Worm (Caenorhabditis elegans) whole organism, late embryonic: Measurements from ENCODE around the gene set-13.

Experiments
- K02D7.2 ChIP-seq: sonication (generic microtip); optimal IDR thresholded peaks from 2 replicates; lab custom pipeline; 2017; ENCODE audit warnings: mild to moderate bottlenecking, missing genetic modification characterization, missing compliant biosample characterization
- ama-1 ChIP-seq: fragments of 150-350 bp; optimal IDR thresholded peaks from 2 replicates; lab custom pipeline; 2014
- elt-4 ChIP-seq: sonication (generic microtip); optimal IDR thresholded peaks from 2 replicates; lab custom pipeline; 2016; ENCODE audit warnings: missing genetic modification characterization, missing compliant biosample characterization
- fkh-10 ChIP-seq: fragments of 150-350 bp; optimal IDR thresholded peaks from 2 replicates; lab custom pipeline; 2014; ENCODE audit warnings: missing biosample characterization, missing genetic modification reagents, missing genetic modification characterization
- fkh-6 ChIP-seq: sonication (generic microtip); optimal IDR thresholded peaks from 2 replicates; lab custom pipeline; 2016; ENCODE audit warnings: missing genetic modification characterization, missing compliant biosample characterization
- hlh-8 ChIP-seq: sonication (generic microtip); optimal IDR thresholded peaks from 2 replicates; lab custom pipeline; 2016; ENCODE audit warnings: missing genotype, missing genetic modification characterization, missing compliant biosample characterization
- lim-6 ChIP-seq: sonication (generic microtip); optimal IDR thresholded peaks from 2 replicates; lab custom pipeline; 2016; ENCODE audit warnings: missing genetic modification characterization, missing compliant biosample characterization
- ref-2 ChIP-seq: sonication (generic microtip); optimal IDR thresholded peaks from 2 replicates; lab custom pipeline; 2016; ENCODE audit warnings: missing genetic modification characterization, missing compliant biosample characterization
- sox-2 ChIP-seq: fragments of 200-800 bp; sonication (Bioruptor generic); IDR thresholded peaks from 2 replicates; pipeline ENCODE4 v1.3.6; 2022; ENCODE audit warnings: missing genetic modification reagents, missing genetic modification characterization, missing compliant biosample characterization
- sox-4 ChIP-seq: sonication (generic microtip); optimal IDR thresholded peaks from 2 replicates; lab custom pipeline; 2017; ENCODE audit warnings: mild to moderate bottlenecking, missing genetic modification characterization, inconsistent platforms, missing compliant biosample characterization
- ztf-16 ChIP-seq: sonication (generic microtip); optimal IDR thresholded peaks from 2 replicates; lab custom pipeline; 2017; ENCODE audit warnings: missing genetic modification characterization, missing compliant biosample characterization

DNA sequence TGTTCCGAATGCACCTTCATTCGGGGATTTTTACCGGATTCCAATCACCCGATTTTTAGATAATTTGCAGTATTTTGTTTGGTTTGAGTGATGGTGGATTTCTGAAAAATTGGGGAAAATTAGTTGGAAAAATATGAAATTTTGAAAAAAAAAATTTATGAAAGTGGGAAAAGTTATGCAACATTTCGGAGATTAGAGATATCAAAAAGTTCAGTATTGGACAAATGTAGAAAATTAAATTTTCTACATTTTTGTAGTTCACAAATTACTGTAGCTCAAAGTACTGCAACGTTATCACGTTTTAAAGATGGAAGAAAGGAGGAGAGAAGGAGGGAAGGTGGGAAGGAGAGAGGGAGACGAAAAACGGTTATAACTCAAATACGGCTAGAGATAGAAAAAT is 35.7 kb downstream of the set-13 start, which contains the start of gene ptc-3:
- TF ChIP-seq fkh-6 (no peak), sox-2 (no peak), ama-1 (lab: Kevin White, UChicago) (no peak), ztf-16 (tag; lab: Kevin White, UChicago) (no peak), fkh-10 (GFP tag; lab: Kevin White, UChicago) (no peak), ref-2 (tag; lab: Kevin White, UChicago) (no peak), lim-6 (no peak), hlh-8 (tag; lab: Kevin White, UChicago) (no peak), elt-4 (tag; lab: Kevin White, UChicago) (no peak), sox-4 (tag; lab: Kevin White, UChicago) (no peak), K02D7.2 (tag; lab: Kevin White, UChicago) (no peak)
